Fruit fly (Drosophila melanogaster) whole organism, embryonic: Measurements from ENCODE around the gene CG33947.

Experiments
- Awh ChIP-seq: fragments of 200-800 bp; sonication (Bioruptor generic); IDR thresholded peaks from 2 replicates; pipeline ENCODE4, ENCODE4 v1.3.6; 2022; ENCODE audit warnings: missing biosample characterization, missing genetic modification characterization
- B-H2 ChIP-seq: fragments of 200-800 bp; sonication (Bioruptor generic); optimal IDR thresholded peaks from 2 replicates; lab custom pipeline; 2018; ENCODE audit warnings: missing biosample characterization, mild to moderate bottlenecking, missing genetic modification characterization
- Bgb ChIP-seq: fragments of 200-800 bp; sonication (Bioruptor generic); IDR thresholded peaks from 2 replicates; pipeline ENCODE4 v1.3.6; 2022; ENCODE audit warnings: missing biosample characterization, missing genetic modification characterization; ENCODE audit not compliant: partially characterized antibody
- CG10366 ChIP-seq: fragments of 200-800 bp; sonication (Bioruptor generic); IDR thresholded peaks from 2 replicates; pipeline ENCODE4 v1.3.6; 2022; ENCODE audit warnings: missing biosample characterization, missing genetic modification characterization
- CG10543 ChIP-seq: fragments of 200-800 bp; sonication (Bioruptor generic); optimal IDR thresholded peaks from 3 replicates; lab custom pipeline; 2017; ENCODE audit warnings: missing biosample characterization, mild to moderate bottlenecking, missing genetic modification characterization, moderate library complexity
- CG12104 ChIP-seq: fragments of 200-800 bp; sonication (Bioruptor generic); optimal IDR thresholded peaks from 3 replicates; lab custom pipeline; 2016; ENCODE audit warnings: missing biosample characterization, missing genetic modification characterization
- CG12744 ChIP-seq: fragments of 200-800 bp; sonication (Bioruptor generic); optimal IDR thresholded peaks from 2 replicates; lab custom pipeline; 2016; ENCODE audit warnings: missing biosample characterization, missing genetic modification characterization
- CG14667 ChIP-seq: fragments of 200-800 bp; sonication (Bioruptor generic); IDR thresholded peaks from 2 replicates; pipeline ENCODE4 v1.3.6; 2022; ENCODE audit warnings: missing biosample characterization, missing genetic modification characterization
- CG15514 ChIP-seq: fragments of 200-800 bp; sonication (Bioruptor generic); optimal IDR thresholded peaks from 3 replicates; lab custom pipeline; 2017; ENCODE audit warnings: missing biosample characterization, missing genetic modification characterization, mild to moderate bottlenecking, moderate library complexity, missing genetic modification reagents
- CG16863 ChIP-seq: fragments of 200-800 bp; sonication (Bioruptor generic); optimal IDR thresholded peaks from 3 replicates; lab custom pipeline; 2016; ENCODE audit warnings: missing biosample characterization, missing genetic modification characterization
- CG31224 ChIP-seq: fragments of 200-800 bp; sonication (Bioruptor generic); IDR thresholded peaks from 2 replicates; pipeline ENCODE4 v1.3.6; 2022; ENCODE audit warnings: missing biosample characterization, missing genetic modification characterization
- CG3163 ChIP-seq: fragments of 200-800 bp; sonication (Bioruptor generic); optimal IDR thresholded peaks from 3 replicates; lab custom pipeline; 2016; ENCODE audit warnings: missing biosample characterization, missing genetic modification characterization
- CG32532 ChIP-seq: fragments of 200-800 bp; sonication (Bioruptor generic); IDR thresholded peaks from 2 replicates; pipeline ENCODE4 v1.3.6; 2022; ENCODE audit warnings: missing biosample characterization, missing genetic modification characterization
- CG32767 ChIP-seq: fragments of 200-800 bp; sonication (Bioruptor generic); IDR thresholded peaks from 2 replicates; pipeline ENCODE4 v1.3.6; 2022; ENCODE audit warnings: missing biosample characterization, missing genetic modification characterization
- CG43689 ChIP-seq: fragments of 200-800 bp; sonication (Bioruptor generic); IDR thresholded peaks from 2 replicates; pipeline ENCODE4 v1.3.6; 2022; ENCODE audit warnings: missing biosample characterization, missing genetic modification characterization
- CG4730 ChIP-seq: fragments of 200-800 bp; sonication (Bioruptor generic); IDR thresholded peaks from 2 replicates; pipeline ENCODE4 v1.3.6; 2022; ENCODE audit warnings: missing biosample characterization, missing genetic modification characterization
- Dek ChIP-seq: fragments of 200-800 bp; sonication (Bioruptor generic); optimal IDR thresholded peaks from 3 replicates; lab custom pipeline; 2019; ENCODE audit warnings: missing biosample characterization, mild to moderate bottlenecking, missing genetic modification characterization, moderate library complexity
- Dfd ChIP-seq, 2 experiments: fragments of >200 bp; optimal IDR thresholded peaks; 2 replicates each; lab custom pipeline; 2017; ENCODE audit warnings: missing biosample characterization in 2 of 2, missing genetic modification characterization in 2 of 2
- Dip2 ChIP-seq: fragments of 200-800 bp; sonication (Bioruptor generic); IDR thresholded peaks from 2 replicates; pipeline ENCODE4 v1.3.6; 2022; ENCODE audit warnings: missing biosample characterization, missing genetic modification characterization
- Hmx ChIP-seq: fragments of 200-800 bp; sonication (Bioruptor generic); optimal IDR thresholded peaks from 2 replicates; lab custom pipeline; 2016; ENCODE audit warnings: missing biosample characterization, missing genetic modification characterization
- Lim3 ChIP-seq: fragments of 200-800 bp; sonication (Bioruptor generic); IDR thresholded peaks from 2 replicates; pipeline ENCODE4 v1.3.6; 2022; ENCODE audit warnings: missing biosample characterization, missing genetic modification characterization
- Nf-YC ChIP-seq: fragments of 200-800 bp; optimal IDR thresholded peaks from 3 replicates; lab custom pipeline; 2019; ENCODE audit warnings: missing biosample characterization, mild to moderate bottlenecking, missing genetic modification characterization, moderate library complexity
- Oli ChIP-seq: fragments of 200-800 bp; sonication (Bioruptor generic); optimal IDR thresholded peaks from 2 replicates; lab custom pipeline; 2018; ENCODE audit warnings: missing biosample characterization, mild to moderate bottlenecking, missing genetic modification characterization, moderate library complexity
- Opbp ChIP-seq: fragments of 200-800 bp; sonication (Bioruptor generic); IDR thresholded peaks from 3 replicates; pipeline ENCODE4 v1.3.6; 2022; ENCODE audit warnings: missing biosample characterization, missing genetic modification characterization; ENCODE audit not compliant: partially characterized antibody
- PHDP ChIP-seq: fragments of 200-800 bp; sonication (Bioruptor generic); optimal IDR thresholded peaks from 3 replicates; lab custom pipeline; 2018; ENCODE audit warnings: missing biosample characterization, mild to moderate bottlenecking, missing genetic modification characterization, moderate library complexity
- ase ChIP-seq: fragments of 200-800 bp; sonication (Bioruptor generic); IDR thresholded peaks from 3 replicates; pipeline ENCODE4 v1.3.6; 2022; ENCODE audit warnings: missing biosample characterization, missing genetic modification characterization
- chm ChIP-seq: fragments of 200-800 bp; sonication (Bioruptor generic); IDR thresholded peaks from 2 replicates; pipeline ENCODE4 v1.3.6; 2022; ENCODE audit warnings: missing biosample characterization, missing genetic modification characterization
- chn ChIP-seq: fragments of 200-800 bp; sonication (Bioruptor generic); optimal IDR thresholded peaks from 2 replicates; lab custom pipeline; 2016; ENCODE audit warnings: missing biosample characterization, missing genetic modification characterization
- crc ChIP-seq: fragments of 200-800 bp; sonication (Bioruptor generic); optimal IDR thresholded peaks from 2 replicates; lab custom pipeline; 2016; ENCODE audit warnings: missing biosample characterization, missing genetic modification characterization
- dysf ChIP-seq: fragments of 200-800 bp; sonication (Bioruptor generic); IDR thresholded peaks from 3 replicates; pipeline ENCODE4 v1.3.6; 2022; ENCODE audit warnings: missing biosample characterization, missing genetic modification characterization
- exex ChIP-seq: fragments of 200-800 bp; sonication (Bioruptor generic); optimal IDR thresholded peaks from 4 replicates; lab custom pipeline; 2018; ENCODE audit warnings: missing biosample characterization, mild to moderate bottlenecking, missing genetic modification characterization, moderate library complexity
- fd3F ChIP-seq: fragments of 200-800 bp; sonication (Bioruptor generic); optimal IDR thresholded peaks from 2 replicates; lab custom pipeline; 2018; ENCODE audit warnings: missing biosample characterization, mild to moderate bottlenecking, missing genetic modification characterization, moderate library complexity
- fd64A ChIP-seq: fragments of 200-800 bp; sonication (Bioruptor generic); optimal IDR thresholded peaks from 3 replicates; lab custom pipeline; 2018; ENCODE audit warnings: missing biosample characterization, mild to moderate bottlenecking, missing genetic modification characterization
- fru ChIP-seq: fragments of >200 bp; optimal IDR thresholded peaks from 2 replicates; lab custom pipeline; 2017
- gt ChIP-seq: fragments of 200-800 bp; sonication (Bioruptor generic); IDR thresholded peaks from 2 replicates; pipeline ENCODE4 v1.3.6; 2022; ENCODE audit warnings: missing biosample characterization, missing genetic modification characterization
- her ChIP-seq: fragments of 200-800 bp; sonication (Bioruptor generic); optimal IDR thresholded peaks from 2 replicates; lab custom pipeline; 2016; ENCODE audit warnings: missing biosample characterization, missing genetic modification characterization
- insv ChIP-seq, 2 experiments: fragments of 200-800 bp; sonication (Bioruptor generic); optimal IDR thresholded peaks; 3 replicates each; lab custom pipeline; 2016 to 2018; ENCODE audit warnings: missing biosample characterization in 2 of 2, missing genetic modification characterization in 2 of 2
- klu ChIP-seq: fragments of 200-800 bp; sonication (Bioruptor generic); IDR thresholded peaks from 2 replicates; pipeline ENCODE4 v1.3.6; 2022; ENCODE audit warnings: missing biosample characterization, missing genetic modification characterization
- mam ChIP-seq: fragments of 200-800 bp; sonication (Bioruptor generic); optimal IDR thresholded peaks from 3 replicates; lab custom pipeline; 2016; ENCODE audit warnings: missing biosample characterization, missing genetic modification characterization
- nmo ChIP-seq: fragments of 200-800 bp; sonication (Bioruptor generic); optimal IDR thresholded peaks from 2 replicates; lab custom pipeline; 2018; ENCODE audit warnings: missing biosample characterization, mild to moderate bottlenecking, missing genetic modification characterization, moderate library complexity
- nom ChIP-seq: fragments of 200-800 bp; sonication (Bioruptor generic); optimal IDR thresholded peaks from 2 replicates; lab custom pipeline; 2017; ENCODE audit warnings: missing biosample characterization, missing genetic modification characterization, mild to moderate bottlenecking, moderate library complexity, missing genetic modification reagents
- ro ChIP-seq: fragments of 200-800 bp; sonication (Bioruptor generic); IDR thresholded peaks from 2 replicates; pipeline ENCODE4 v1.3.6; 2022; ENCODE audit warnings: missing biosample characterization, missing genetic modification characterization
- run ChIP-seq: fragments of 200-800 bp; sonication (Bioruptor generic); optimal IDR thresholded peaks from 3 replicates; lab custom pipeline; 2018; ENCODE audit warnings: missing biosample characterization, mild to moderate bottlenecking, missing genetic modification characterization
- schlank ChIP-seq: fragments of 200-800 bp; sonication (Bioruptor generic); optimal IDR thresholded peaks from 2 replicates; lab custom pipeline; 2018; ENCODE audit warnings: missing biosample characterization, mild to moderate bottlenecking, missing genetic modification characterization
- tgo ChIP-seq: fragments of 200-800 bp; sonication (Bioruptor generic); IDR thresholded peaks from 3 replicates; pipeline ENCODE4 v1.3.6; 2022; ENCODE audit warnings: missing biosample characterization, missing genetic modification characterization
- tll ChIP-seq, 2 experiments: fragments of 200-800 bp in 1 of 2; fragments of >200 bp in 1 of 2; sonication (Bioruptor generic) in 1 of 2; optimal IDR thresholded peaks; 2 replicates each; lab custom pipeline; 2017 to 2019; ENCODE audit warnings: missing biosample characterization in 2 of 2, missing genetic modification characterization in 2 of 2, mild to moderate bottlenecking in 1 of 2, moderate library complexity in 1 of 2
- tna ChIP-seq: fragments of 200-800 bp; sonication (Bioruptor generic); IDR thresholded peaks from 2 replicates; pipeline ENCODE4 v1.3.6; 2022; ENCODE audit warnings: missing biosample characterization, missing genetic modification characterization; ENCODE audit not compliant: partially characterized antibody
- tup ChIP-seq: fragments of 200-800 bp; sonication (Bioruptor generic); optimal IDR thresholded peaks from 2 replicates; lab custom pipeline; 2016; ENCODE audit warnings: missing biosample characterization, mild to moderate bottlenecking, missing genetic modification characterization, moderate library complexity
- tx ChIP-seq: fragments of 200-800 bp; sonication (Bioruptor generic); optimal IDR thresholded peaks from 2 replicates; lab custom pipeline; 2016; ENCODE audit warnings: missing biosample characterization, missing genetic modification characterization
- usp ChIP-seq: fragments of >200 bp; optimal IDR thresholded peaks from 2 replicates; lab custom pipeline; 2017; ENCODE audit warnings: missing biosample characterization, missing genetic modification characterization
- vfl ChIP-seq: fragments of 200-800 bp; sonication (Bioruptor generic); optimal IDR thresholded peaks from 2 replicates; lab custom pipeline; 2016; ENCODE audit warnings: missing biosample characterization, missing genetic modification characterization
- yki ChIP-seq: fragments of >200 bp; optimal IDR thresholded peaks from 3 replicates; lab custom pipeline; 2018

CG33947 gene

dm6 chr3L:11119901-11120418, 23.7 kb downstream of the CG33947 start (continued):
- no peak for TF ChIP-seq tup (GFP tag; lab: Kevin White, UChicago)
- no peak for TF ChIP-seq CG31224
- TF ChIP-seq nom (GFP tag; lab: Kevin White, UChicago) = no peak
- TF ChIP-seq PHDP = peak; percentile 53
- TF ChIP-seq her (GFP tag; lab: Kevin White, UChicago) = no peak
- no peak for TF ChIP-seq Opbp (GFP tag; lab: Robert Waterston, UW)
- TF ChIP-seq chn (GFP tag; lab: Kevin White, UChicago) = no peak
- TF ChIP-seq tll (GFP tag; optimal IDR thresholded peaks at IDR 0.05; lab: Kevin White, UChicago) = peak in 1 of 2 experiments; percentile 44
- TF ChIP-seq fru = no peak
- no peak for TF ChIP-seq CG16863 (GFP tag; lab: Kevin White, UChicago)
- TF ChIP-seq ase = no peak
- TF ChIP-seq schlank (tag; lab: Kevin White, UChicago) = peak; percentile 59
- no peak for TF ChIP-seq mam (GFP tag; lab: Kevin White, UChicago)
- no peak for TF ChIP-seq Hmx (GFP tag; lab: Kevin White, UChicago)
- peak; percentile 94 for TF ChIP-seq CG10543
- no peak for TF ChIP-seq Dek (tag; lab: Kevin White, UChicago)
- TF ChIP-seq CG3163 (GFP tag; lab: Kevin White, UChicago) = peak; percentile 65
- no peak; the same call in 1 of the 2 replicates for TF ChIP-seq Bgb (GFP tag; lab: Robert Waterston, UW)
- TF ChIP-seq Dfd (GFP tag; optimal IDR thresholded peaks at IDR 0.05; lab: Kevin White, UChicago) = no peak
- TF ChIP-seq B-H2 = peak; percentile 54
- no peak for TF ChIP-seq Oli (tag; lab: Kevin White, UChicago)
- no peak for TF ChIP-seq run (tag; lab: Kevin White, UChicago)
- TF ChIP-seq dysf (GFP tag; lab: Robert Waterston, UW) = no peak; the same call in 2 of the 3 replicates
- peak in 1 of 2 experiments; percentile 62 for TF ChIP-seq insv (GFP tag; optimal IDR thresholded peaks at IDR 0.05; lab: Kevin White, UChicago)
- no peak for TF ChIP-seq CG4730 (GFP tag; lab: Robert Waterston, UW)
- no peak for TF ChIP-seq exex
- TF ChIP-seq CG10366 = no peak
- no peak for TF ChIP-seq gt (GFP tag; lab: Robert Waterston, UW)
- no peak for TF ChIP-seq CG32767 (GFP tag; lab: Robert Waterston, UW)
- no peak for TF ChIP-seq tna (GFP tag; lab: Robert Waterston, UW)
- TF ChIP-seq Lim3 (GFP tag; lab: Robert Waterston, UW) = no peak
- TF ChIP-seq CG43689 (GFP tag; lab: Robert Waterston, UW) = no peak
- TF ChIP-seq ro = no peak
- no peak for TF ChIP-seq vfl (GFP tag; lab: Kevin White, UChicago)
- peak; percentile 14 for TF ChIP-seq nmo (GFP tag; lab: Kevin White, UChicago)
- TF ChIP-seq Awh = no peak; the same call in 1 of the 2 replicates
- no peak for TF ChIP-seq CG12744 (GFP tag; lab: Kevin White, UChicago)
- TF ChIP-seq crc (GFP tag; lab: Kevin White, UChicago) = no peak
- TF ChIP-seq CG14667 (GFP tag; lab: Robert Waterston, UW) = no peak
- TF ChIP-seq Dip2 (GFP tag; lab: Robert Waterston, UW) = no peak
- no peak for TF ChIP-seq klu (GFP tag; lab: Robert Waterston, UW)
- TF ChIP-seq tgo (GFP tag; lab: Robert Waterston, UW) = no peak
- no peak for TF ChIP-seq yki
- TF ChIP-seq usp (GFP tag; lab: Kevin White, UChicago) = no peak
- TF ChIP-seq fd64A (GFP tag; lab: Kevin White, UChicago) = peak; percentile 81
- TF ChIP-seq tx (GFP tag; lab: Kevin White, UChicago) = no peak
- TF ChIP-seq Nf-YC (tag; lab: Kevin White, UChicago) = no peak
- TF ChIP-seq CG12104 (GFP tag; lab: Kevin White, UChicago) = no peak
- 0 out of 2 replicates have a peak, but pooled peaks have one; percentile 11 for TF ChIP-seq chm
- TF ChIP-seq fd3F = no peak
- TF ChIP-seq CG15514 (GFP tag; lab: Kevin White, UChicago) = peak; percentile 20
- no peak for TF ChIP-seq CG32532 (GFP tag; lab: Robert Waterston, UW)
